Worm (Caenorhabditis elegans) whole organism, L1 larva: Measurements from ENCODE around the gene skr-21.

ENCODE experiments used
- C16A3.4 ChIP-seq: fragments of 150-350 bp; optimal IDR thresholded peaks from 2 replicates; lab custom pipeline; 2014; ENCODE audit warnings: missing biosample characterization, missing genetic modification characterization
- F16B12.6 ChIP-seq: fragments of 150-350 bp; optimal IDR thresholded peaks from 2 replicates; lab custom pipeline; 2014; ENCODE audit warnings: missing biosample characterization, missing genetic modification characterization
- alr-1 ChIP-seq: fragments of 200-800 bp; sonication (Bioruptor generic); optimal IDR thresholded peaks from 2 replicates; lab custom pipeline; 2018; ENCODE audit warnings: borderline replicate concordance, mild to moderate bottlenecking, missing genetic modification characterization, missing compliant biosample characterization
- aly-2 ChIP-seq: fragments of 150-350 bp; optimal IDR thresholded peaks from 2 replicates; lab custom pipeline; 2014; ENCODE audit warnings: missing biosample characterization, missing genetic modification characterization
- ama-1 ChIP-seq: fragments of 150-350 bp; optimal IDR thresholded peaks from 2 replicates; lab custom pipeline; 2014
- ceh-63 ChIP-seq: fragments of 200-800 bp; sonication (Bioruptor generic); optimal IDR thresholded peaks from 2 replicates; lab custom pipeline; 2018; ENCODE audit warnings: mild to moderate bottlenecking, missing genetic modification characterization, missing compliant biosample characterization
- ceh-8 ChIP-seq: fragments of 200-800 bp; sonication (Bioruptor generic); optimal IDR thresholded peaks from 2 replicates; lab custom pipeline; 2018; ENCODE audit warnings: mild to moderate bottlenecking, missing genetic modification characterization, moderate library complexity, missing compliant biosample characterization
- ceh-82 ChIP-seq, 3 experiments: fragments of 150-350 bp in 1 of 3; sonication (generic microtip) in 2 of 3; optimal IDR thresholded peaks; 2 replicates each; lab custom pipeline; 2014 to 2017; ENCODE audit warnings: missing biosample characterization in 3 of 3, missing genetic modification characterization in 3 of 3
- ceh-88 ChIP-seq: fragments of 200-800 bp; sonication (Bioruptor generic); IDR thresholded peaks from 2 replicates; pipeline ENCODE4 v1.3.6; 2022; ENCODE audit warnings: missing genetic modification characterization, missing compliant biosample characterization
- ceh-90 ChIP-seq: sonication (generic microtip); optimal IDR thresholded peaks from 2 replicates; lab custom pipeline; 2016; ENCODE audit warnings: missing genetic modification characterization, missing compliant biosample characterization
- dsc-1 ChIP-seq: sonication (generic microtip); optimal IDR thresholded peaks from 2 replicates; lab custom pipeline; 2016; ENCODE audit warnings: mild to moderate bottlenecking, missing genetic modification characterization, missing compliant biosample characterization
- efl-1 ChIP-seq, 4 experiments: fragments of 150-350 bp; optimal IDR thresholded peaks in 3 of 4; peaks in 1 of 4; 1 replicate in 1 of 4; 2 replicates in 3 of 4; lab custom pipeline; 2014; ENCODE audit warnings: missing biosample characterization in 2 of 4, missing genetic modification characterization in 2 of 4, missing genetic modification reagents in 2 of 4
- fkh-10 ChIP-seq: sonication (generic microtip); optimal IDR thresholded peaks from 2 replicates; lab custom pipeline; 2017; ENCODE audit warnings: missing biosample characterization, missing genetic modification reagents, missing genetic modification characterization
- fkh-4 ChIP-seq: sonication (generic microtip); optimal IDR thresholded peaks from 2 replicates; lab custom pipeline; 2016; ENCODE audit warnings: missing compliant biosample characterization, missing genetic modification characterization, borderline replicate concordance
- grh-1 ChIP-seq: fragments of 200-800 bp; sonication (Bioruptor generic); IDR thresholded peaks from 2 replicates; pipeline ENCODE4 v1.3.6; 2022; ENCODE audit warnings: missing genetic modification reagents, missing genetic modification characterization, missing compliant biosample characterization
- hlh-17 ChIP-seq: fragments of 200-800 bp; sonication (Bioruptor generic); optimal IDR thresholded peaks from 2 replicates; lab custom pipeline; 2018; ENCODE audit warnings: missing genetic modification characterization, mild to moderate bottlenecking, missing compliant biosample characterization, moderate library complexity, borderline replicate concordance
- hlh-4 ChIP-seq: sonication (generic microtip); optimal IDR thresholded peaks from 2 replicates; lab custom pipeline; 2016; ENCODE audit warnings: mild to moderate bottlenecking, missing genetic modification characterization, missing compliant biosample characterization
- hpl-2 ChIP-seq: fragments of 150-350 bp; optimal IDR thresholded peaks from 2 replicates; lab custom pipeline; 2014; ENCODE audit warnings: missing biosample characterization, missing genetic modification reagents, missing genetic modification characterization
- lin-13 ChIP-seq: fragments of 150-350 bp; optimal IDR thresholded peaks from 2 replicates; lab custom pipeline; 2014; ENCODE audit warnings: missing biosample characterization, missing genetic modification reagents, missing genetic modification characterization
- lin-14 ChIP-seq: fragments of 200-800 bp; sonication (Bioruptor generic); optimal IDR thresholded peaks from 2 replicates; lab custom pipeline; 2018; ENCODE audit warnings: mild to moderate bottlenecking, missing genetic modification characterization, moderate library complexity, missing compliant biosample characterization
- lin-15B ChIP-seq: fragments of 150-350 bp; sonication (generic microtip); optimal IDR thresholded peaks from 3 replicates; lab custom pipeline; 2014; ENCODE audit warnings: missing biosample characterization, missing genetic modification characterization
- lin-39 ChIP-seq: fragments of 150-350 bp; optimal IDR thresholded peaks from 2 replicates; lab custom pipeline; 2014; ENCODE audit warnings: missing biosample characterization, missing genetic modification reagents, missing genetic modification characterization
- lir-3 ChIP-seq: sonication (generic microtip); optimal IDR thresholded peaks from 2 replicates; lab custom pipeline; 2016; ENCODE audit warnings: mild to moderate bottlenecking, missing genetic modification characterization, moderate library complexity, missing compliant biosample characterization; ENCODE audit not compliant: poor library complexity
- mef-2 ChIP-seq: fragments of 150-350 bp; optimal IDR thresholded peaks from 2 replicates; lab custom pipeline; 2014; ENCODE audit warnings: missing biosample characterization, missing genetic modification characterization
- nhr-20 ChIP-seq: sonication (generic microtip); optimal IDR thresholded peaks from 2 replicates; lab custom pipeline; 2016; ENCODE audit warnings: mild to moderate bottlenecking, missing genetic modification characterization, missing compliant biosample characterization
- nhr-77 ChIP-seq: fragments of 150-350 bp; optimal IDR thresholded peaks from 2 replicates; lab custom pipeline; 2014; ENCODE audit warnings: missing biosample characterization, missing genetic modification characterization
- nhr-84 ChIP-seq: sonication (generic microtip); optimal IDR thresholded peaks from 2 replicates; lab custom pipeline; 2017; ENCODE audit warnings: missing biosample characterization, missing genetic modification characterization
- nhr-90 ChIP-seq: sonication (generic microtip); optimal IDR thresholded peaks from 2 replicates; lab custom pipeline; 2016; ENCODE audit warnings: mild to moderate bottlenecking, missing genetic modification characterization, missing compliant biosample characterization; ENCODE audit not compliant: poor library complexity
- pax-3 ChIP-seq: fragments of 200-800 bp; sonication (Bioruptor generic); optimal IDR thresholded peaks from 2 replicates; lab custom pipeline; 2018; ENCODE audit warnings: mild to moderate bottlenecking, missing genetic modification characterization, moderate library complexity, missing compliant biosample characterization
- rnt-1 ChIP-seq: sonication (generic microtip); optimal IDR thresholded peaks from 2 replicates; lab custom pipeline; 2016; ENCODE audit warnings: mild to moderate bottlenecking, missing genetic modification characterization, moderate library complexity, missing compliant biosample characterization
- skn-1 ChIP-seq: fragments of 150-350 bp; optimal IDR thresholded peaks from 2 replicates; lab custom pipeline; 2014; ENCODE audit warnings: missing biosample characterization, missing genetic modification characterization
- sox-4 ChIP-seq: sonication (generic microtip); optimal IDR thresholded peaks from 2 replicates; lab custom pipeline; 2016; ENCODE audit warnings: missing genetic modification characterization, missing compliant biosample characterization
- sptf-1 ChIP-seq: fragments of 150-350 bp; optimal IDR thresholded peaks from 2 replicates; lab custom pipeline; 2014; ENCODE audit warnings: missing biosample characterization, missing genetic modification characterization
- unc-130 ChIP-seq: fragments of 150-350 bp; optimal IDR thresholded peaks from 2 replicates; lab custom pipeline; 2017; ENCODE audit warnings: missing biosample characterization, missing genetic modification characterization, inconsistent platforms
- unc-30 ChIP-seq: sonication (generic microtip); optimal IDR thresholded peaks from 2 replicates; lab custom pipeline; 2017; ENCODE audit warnings: missing biosample characterization, missing genetic modification characterization
- unc-62 ChIP-seq: fragments of 150-350 bp; optimal IDR thresholded peaks from 2 replicates; lab custom pipeline; 2014; ENCODE audit warnings: missing biosample characterization, missing genetic modification reagents, missing genetic modification characterization
- unc-98 ChIP-seq: fragments of 200-800 bp; sonication (Bioruptor generic); IDR thresholded peaks from 2 replicates; pipeline ENCODE4 v1.3.6; 2022; ENCODE audit warnings: missing genetic modification characterization, missing compliant biosample characterization
- vab-15 ChIP-seq: sonication (generic microtip); optimal IDR thresholded peaks from 2 replicates; lab custom pipeline; 2017; ENCODE audit warnings: missing genotype, mild to moderate bottlenecking, missing genetic modification characterization, missing compliant biosample characterization
- xbp-1 ChIP-seq: sonication (generic microtip); optimal IDR thresholded peaks from 2 replicates; lab custom pipeline; 2016; ENCODE audit warnings: missing genetic modification characterization, missing compliant biosample characterization
- zip-4 ChIP-seq: fragments of 200-800 bp; sonication (Bioruptor generic); optimal IDR thresholded peaks from 2 replicates; lab custom pipeline; 2018; ENCODE audit warnings: mild to moderate bottlenecking, missing genetic modification characterization, moderate library complexity, missing compliant biosample characterization
- ztf-11 ChIP-seq, 2 experiments: sonication (generic microtip); optimal IDR thresholded peaks; 2 replicates each; lab custom pipeline; 2016 to 2017; ENCODE audit warnings: missing genetic modification characterization in 2 of 2, missing biosample characterization in 1 of 2, missing compliant biosample characterization in 1 of 2

skr-21 gene

ce11 chrX:13210478-13210877 is 16.0 kb downstream of the skr-21 start (continued):
- TF ChIP-seq ceh-8 (peak; percentile 10), dsc-1 (tag; lab: Kevin White, UChicago) (peak; percentile 62), ceh-82 (tag; optimal IDR thresholded peaks at IDR 0.05; lab: Kevin White, UChicago) (peak; percentile 8 to 19 (median 14)), sox-4 (tag; lab: Kevin White, UChicago) (no peak), unc-98 (GFP tag; lab: Robert Waterston, UW) (no peak), C16A3.4 (tag; lab: Kevin White, UChicago) (no peak), unc-30 (tag; lab: Kevin White, UChicago) (no peak)

ce11 chrX:13209026-13209425 is 17.4 kb downstream of the skr-21 start:
- TF ChIP-seq ceh-82 (tag; optimal IDR thresholded peaks at IDR 0.05; lab: Kevin White, UChicago) (peak in 1 of 3 experiments; percentile 0), fkh-4 (tag; lab: Kevin White, UChicago) (no peak), lin-14 (GFP tag; lab: Kevin White, UChicago) (peak; percentile 61), fkh-10 (peak; percentile 69)

ce11 chrX:13206911-13207310 is 19.6 kb downstream of the skr-21 start:
- TF ChIP-seq zip-4 (GFP tag; lab: Kevin White, UChicago), result no peak
- no peak for TF ChIP-seq efl-1 (optimal IDR thresholded peaks at IDR 0.05; lab: Kevin White, UChicago)
- peak in 1 of 2 experiments; percentile 82 for TF ChIP-seq efl-1 (GFP tag; optimal IDR thresholded peaks at IDR 0.05 in 1 of 2; lab: Kevin White, UChicago)
- no peak for TF ChIP-seq vab-15
- no peak for TF ChIP-seq F16B12.6 (tag; lab: Kevin White, UChicago)
- no peak for TF ChIP-seq ama-1 (lab: Kevin White, UChicago)
- no peak for TF ChIP-seq nhr-77 (tag; lab: Kevin White, UChicago)
- no peak for TF ChIP-seq ceh-63
- peak in 1 of 3 experiments; percentile 6 for TF ChIP-seq ceh-82 (tag; optimal IDR thresholded peaks at IDR 0.05; lab: Kevin White, UChicago)
- TF ChIP-seq lin-15B (tag; lab: Kevin White, UChicago), result no peak
- no peak for TF ChIP-seq aly-2 (tag; lab: Kevin White, UChicago)
- TF ChIP-seq lin-14 (GFP tag; lab: Kevin White, UChicago), result peak; percentile 74
- no peak for TF ChIP-seq lir-3 (tag; lab: Kevin White, UChicago)
- no peak for TF ChIP-seq lin-39 (tag; lab: Kevin White, UChicago)
- TF ChIP-seq hlh-17 (GFP tag; lab: Kevin White, UChicago), result no peak
- no peak for TF ChIP-seq nhr-20 (tag; lab: Kevin White, UChicago)
- no peak for TF ChIP-seq grh-1 (GFP tag; lab: Robert Waterston, UW)
- TF ChIP-seq ceh-90, result no peak
- TF ChIP-seq sptf-1 (tag; lab: Kevin White, UChicago), result no peak
- no peak for TF ChIP-seq ceh-88 (GFP tag; lab: Robert Waterston, UW)
- no peak for TF ChIP-seq pax-3 (tag; lab: Kevin White, UChicago)
- peak; percentile 22 for TF ChIP-seq rnt-1 (tag; lab: Kevin White, UChicago)
- TF ChIP-seq unc-98 (GFP tag; lab: Robert Waterston, UW), result no peak
- no peak for TF ChIP-seq nhr-84
- peak; percentile 84 for TF ChIP-seq fkh-10
- no peak for TF ChIP-seq sox-4 (tag; lab: Kevin White, UChicago)

ce11 chrX:13206011-13206410 is 20.5 kb downstream of the skr-21 start:
- no peak for TF ChIP-seq lin-13 (GFP tag; lab: Kevin White, UChicago)
- TF ChIP-seq lin-14 (GFP tag; lab: Kevin White, UChicago), result peak; percentile 58
- no peak for TF ChIP-seq xbp-1
- TF ChIP-seq fkh-10, result peak; percentile 72
- no peak for TF ChIP-seq hlh-4 (tag; lab: Kevin White, UChicago)

- no peak for TF ChIP-seq lin-39 (tag; lab: Kevin White, UChicago)
- no peak for TF ChIP-seq skn-1
- TF ChIP-seq fkh-10, result no peak
- no peak for TF ChIP-seq zip-4 (GFP tag; lab: Kevin White, UChicago)
- TF ChIP-seq hpl-2 (GFP tag; lab: Kevin White, UChicago), result no peak
- no peak for TF ChIP-seq ceh-88 (GFP tag; lab: Robert Waterston, UW)
- no peak for TF ChIP-seq mef-2 (tag; lab: Kevin White, UChicago)
- no peak for TF ChIP-seq lin-14 (GFP tag; lab: Kevin White, UChicago)
- no peak for TF ChIP-seq F16B12.6 (tag; lab: Kevin White, UChicago)
- TF ChIP-seq unc-130 (tag; lab: Kevin White, UChicago), result no peak
- TF ChIP-seq nhr-90 (tag; lab: Kevin White, UChicago), result no peak
- TF ChIP-seq ztf-11 (tag; optimal IDR thresholded peaks at IDR 0.05; lab: Kevin White, UChicago), result no peak
- no peak for TF ChIP-seq alr-1 (tag; lab: Kevin White, UChicago)
- no peak for TF ChIP-seq unc-62 (GFP tag; lab: Kevin White, UChicago)
These were observed 24.2 kb downstream of the skr-21 start for ce11 chrX:13202312-13202711.
